Worm (Caenorhabditis elegans) whole organism, L3 larva: ENCODE results near the gene fbxa-76.

Source experiments
- ama-1 ChIP-seq: fragments of 150-350 bp; optimal IDR thresholded peaks from 2 replicates; lab custom pipeline; 2018
- elt-1 ChIP-seq: fragments of 150-350 bp; optimal IDR thresholded peaks from 2 replicates; lab custom pipeline; 2014; ENCODE audit warnings: missing biosample characterization, missing genetic modification characterization
- elt-2 ChIP-seq: sonication (generic microtip); optimal IDR thresholded peaks from 2 replicates; lab custom pipeline; 2016; ENCODE audit warnings: missing genetic modification reagents, mild to moderate bottlenecking, missing genetic modification characterization, missing compliant biosample characterization
- elt-3 ChIP-seq, 3 experiments: fragments of 150-350 bp in 1 of 3; sonication (generic microtip) in 2 of 3; optimal IDR thresholded peaks; 2 replicates in 2 of 3; 4 replicates in 1 of 3; lab custom pipeline; 2014 to 2017; ENCODE audit warnings: missing biosample characterization in 3 of 3, missing genetic modification characterization in 3 of 3
- mdl-1 ChIP-seq: fragments of 150-350 bp; optimal IDR thresholded peaks from 2 replicates; lab custom pipeline; 2014; ENCODE audit warnings: missing biosample characterization, missing genetic modification characterization
- nfya-1 ChIP-seq: sonication (generic microtip); optimal IDR thresholded peaks from 2 replicates; lab custom pipeline; 2017; ENCODE audit warnings: missing genetic modification characterization, mild to moderate bottlenecking, missing compliant biosample characterization, antibody characterized with exemption, moderate library complexity; ENCODE audit not compliant: insufficient read depth
- nhr-11 ChIP-seq: fragments of 150-350 bp; optimal IDR thresholded peaks from 2 replicates; lab custom pipeline; 2014; ENCODE audit warnings: missing biosample characterization, missing genetic modification characterization
- nhr-76 ChIP-seq: fragments of 150-350 bp; sonication (generic microtip); optimal IDR thresholded peaks from 5 replicates; lab custom pipeline; 2014; ENCODE audit warnings: missing biosample characterization, missing genetic modification characterization
- pqm-1 ChIP-seq: fragments of 150-350 bp; optimal IDR thresholded peaks from 2 replicates; lab custom pipeline; 2017; ENCODE audit warnings: missing biosample characterization, missing genetic modification characterization, inconsistent platforms
- unc-39 ChIP-seq: sonication (generic microtip); optimal IDR thresholded peaks from 4 replicates; lab custom pipeline; 2017; ENCODE audit warnings: missing biosample characterization, missing genetic modification characterization
- unc-62 ChIP-seq: fragments of 150-350 bp; sonication (generic microtip); optimal IDR thresholded peaks from 4 replicates; lab custom pipeline; 2014; ENCODE audit warnings: missing biosample characterization, missing genetic modification reagents, missing genetic modification characterization
- ztf-11 ChIP-seq: fragments of 150-350 bp; optimal IDR thresholded peaks from 2 replicates; lab custom pipeline; 2014; ENCODE audit warnings: missing biosample characterization, missing genetic modification characterization

ce11 chrIII:1271378-1271926 is 22.5 kb upstream of the fbxa-76 start, which contains the start of gene fbxa-31:
- peak; percentile 59 for TF ChIP-seq elt-2 (tag; lab: Kevin White, UChicago)
- no peak for TF ChIP-seq ama-1
- TF ChIP-seq elt-1 (tag; lab: Kevin White, UChicago), result no peak
- TF ChIP-seq elt-3 (tag; optimal IDR thresholded peaks at IDR 0.05; lab: Kevin White, UChicago), result no peak
- no peak for TF ChIP-seq unc-62
- TF ChIP-seq nhr-11 (tag; lab: Kevin White, UChicago), result no peak
- TF ChIP-seq pqm-1 (tag; lab: Kevin White, UChicago), result peak; percentile 48
- no peak for TF ChIP-seq nhr-76
- TF ChIP-seq nfya-1 (tag; lab: Kevin White, UChicago), result no peak
- no peak for TF ChIP-seq mdl-1 (tag; lab: Kevin White, UChicago)
- TF ChIP-seq unc-39 (tag; lab: Kevin White, UChicago), result no peak
- no peak for TF ChIP-seq ztf-11
